Fruit fly (Drosophila melanogaster) Kc167 (cell line): ENCODE results near the gene nAChRalpha5.

Experiments used
- Sin3A ChIP-seq: fragments of >200 bp; optimal IDR thresholded peaks from 2 replicates; lab custom pipeline; 2018; ENCODE audit warnings: missing external identifiers
- h ChIP-seq: fragments of >200 bp; optimal IDR thresholded peaks from 3 replicates; lab custom pipeline; 2018; ENCODE audit warnings: missing external identifiers
- insv ChIP-seq: fragments of >200 bp; optimal IDR thresholded peaks from 3 replicates; lab custom pipeline; 2018; ENCODE audit warnings: missing external identifiers
- psq ChIP-seq: fragments of >200 bp; optimal IDR thresholded peaks from 2 replicates; lab custom pipeline; 2017; ENCODE audit warnings: missing external identifiers
- ttk ChIP-seq: sonication (Bioruptor generic); optimal IDR thresholded peaks from 2 replicates; lab custom pipeline; 2017; ENCODE audit warnings: missing external identifiers

DNA sequence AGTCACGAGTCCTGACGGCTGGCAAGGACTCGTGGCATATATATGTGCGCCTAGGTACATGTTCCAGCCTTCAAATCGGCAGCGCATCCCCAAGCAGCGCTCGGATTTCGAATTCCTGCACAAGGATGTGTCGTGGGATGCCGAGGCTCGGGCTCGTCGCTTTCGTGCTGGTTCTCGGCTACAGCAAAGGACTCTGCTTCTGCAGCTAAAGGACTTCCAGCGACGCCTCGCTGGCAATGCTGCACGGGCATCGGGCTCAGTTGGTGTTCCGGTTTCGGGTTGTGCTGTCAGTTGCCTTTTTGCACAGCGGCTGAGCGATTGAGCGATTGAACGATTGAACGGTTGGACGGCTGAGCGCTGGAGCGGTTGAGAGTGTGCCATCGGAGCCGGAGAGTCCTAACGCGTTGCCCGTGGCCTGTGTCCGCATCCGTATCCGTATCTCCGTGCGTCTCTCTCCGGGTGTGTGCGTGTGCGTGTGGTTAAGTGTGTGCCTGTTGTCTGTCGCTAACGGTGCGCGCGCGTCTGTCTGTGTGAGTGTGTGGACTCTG lies at the start of gene nAChRalpha5:
- TF ChIP-seq h (lab: Kevin White, UChicago), result no peak
- no peak for TF ChIP-seq psq (lab: Kevin White, UChicago)
- TF ChIP-seq ttk (lab: Kevin White, UChicago), result no peak
- TF ChIP-seq insv (lab: Kevin White, UChicago), result no peak
- no peak for TF ChIP-seq Sin3A
